Worm (Caenorhabditis elegans): ENCODE measurements around the gene mff-1.

ce11 chrX:13004491-13005093 lies 17.6 kb upstream of the mff-1 start:
- TF ChIP-seq scrt-1 (GFP tag; IDR thresholded peaks at IDR 0.05) (no peak), sea-1 (GFP tag; conservative IDR thresholded peaks at IDR 0.05) (no peak), ama-1 (optimal IDR thresholded peaks at IDR 0.05) (no peak), F13C5.2 (tag; optimal IDR thresholded peaks at IDR 0.05) (no peak), hmg-4 (GFP tag; optimal IDR thresholded peaks at IDR 0.05) (no peak), flt-1 (GFP tag; IDR thresholded peaks at IDR 0.05) (no peak), pes-1 (GFP tag; IDR thresholded peaks at IDR 0.05) (no peak), ets-7 (tag; optimal IDR thresholded peaks at IDR 0.05) (no peak)

Data from whole organism, early embryonic.